Worm (Caenorhabditis elegans): Measurements from ENCODE around the gene pde-12.

- TF ChIP-seq ref-1 (GFP tag; conservative IDR thresholded peaks at IDR 0.05), result no peak
- no peak for TF ChIP-seq flt-1 (GFP tag; IDR thresholded peaks at IDR 0.05)
- no peak for TF ChIP-seq T22C8.4 (GFP tag; IDR thresholded peaks at IDR 0.05)
- no peak for TF ChIP-seq ztf-23 (GFP tag; IDR thresholded peaks at IDR 0.05)
- no peak for TF ChIP-seq med-1 (GFP tag; optimal IDR thresholded peaks at IDR 0.05; ENCODE audit: insufficient read depth)
- TF ChIP-seq ztf-29 (GFP tag; IDR thresholded peaks at IDR 0.05), result no peak
- no peak for TF ChIP-seq cog-1 (tag; optimal IDR thresholded peaks at IDR 0.05)
- TF ChIP-seq klf-2 (GFP tag; conservative IDR thresholded peaks at IDR 0.05), result no peak
- no peak for TF ChIP-seq tab-1 (GFP tag; IDR thresholded peaks at IDR 0.05)
These were observed 19.7 kb downstream of the pde-12 start for ce11 chrIII:10825088-10825487.

Data from whole organism, midembryonic.